Worm (Caenorhabditis elegans) whole organism, young adult: ENCODE results near the gene dyf-7.

Experiments used
- B0035.1 ChIP-seq: sonication (generic microtip); optimal IDR thresholded peaks from 2 replicates; lab custom pipeline; 2016; ENCODE audit warnings: missing genetic modification characterization, mild to moderate bottlenecking, missing compliant biosample characterization, missing genotype, missing genetic modification reagents
- C17E4.6 ChIP-seq: fragments of 200-800 bp; sonication (Bioruptor generic); IDR thresholded peaks from 2 replicates; pipeline ENCODE4 v1.3.6; 2022; ENCODE audit warnings: missing genetic modification reagents, missing genetic modification characterization, missing compliant biosample characterization
- F52B5.7 ChIP-seq: sonication (generic microtip); optimal IDR thresholded peaks from 2 replicates; lab custom pipeline; 2016; ENCODE audit warnings: mild to moderate bottlenecking, missing genetic modification characterization, missing compliant biosample characterization
- K11D2.4 ChIP-seq: fragments of 200-800 bp; sonication (Bioruptor generic); IDR thresholded peaks from 2 replicates; pipeline ENCODE4 v1.3.6; 2022; ENCODE audit warnings: missing genetic modification reagents, missing genetic modification characterization, missing compliant biosample characterization
- K12H6.12 ChIP-seq: fragments of 200-800 bp; sonication (Bioruptor generic); optimal IDR thresholded peaks from 2 replicates; lab custom pipeline; 2018; ENCODE audit warnings: mild to moderate bottlenecking, missing genetic modification characterization, missing compliant biosample characterization
- Y79H2A.3 ChIP-seq: fragments of 200-800 bp; sonication (Bioruptor generic); conservative IDR thresholded peaks from 2 replicates; pipeline ENCODE4 v1.3.6; 2022; ENCODE audit warnings: missing genetic modification reagents, missing genetic modification characterization, missing compliant biosample characterization
- Y95B8A.8 ChIP-seq: fragments of 200-800 bp; sonication (Bioruptor generic); IDR thresholded peaks from 2 replicates; pipeline ENCODE4 v1.3.6; 2022; ENCODE audit warnings: missing genetic modification reagents, missing genetic modification characterization, missing compliant biosample characterization
- attf-3 ChIP-seq: fragments of 200-800 bp; sonication (Bioruptor generic); conservative IDR thresholded peaks from 2 replicates; pipeline ENCODE4 v1.3.6; 2022; ENCODE audit warnings: missing genetic modification reagents, missing genetic modification characterization, missing compliant biosample characterization
- attf-5 ChIP-seq: fragments of 200-800 bp; sonication (Bioruptor generic); optimal IDR thresholded peaks from 2 replicates; lab custom pipeline; 2018; ENCODE audit warnings: mild to moderate bottlenecking, missing genetic modification characterization, missing compliant biosample characterization
- attf-6 ChIP-seq: fragments of 200-800 bp; sonication (Bioruptor generic); IDR thresholded peaks from 2 replicates; pipeline ENCODE4 v1.3.6; 2022; ENCODE audit warnings: missing genetic modification reagents, missing genetic modification characterization, missing compliant biosample characterization
- cebp-1 ChIP-seq, 2 experiments: fragments of 200-800 bp in 1 of 2; sonication (Bioruptor generic) in 1 of 2; sonication (generic microtip) in 1 of 2; IDR thresholded peaks in 1 of 2; optimal IDR thresholded peaks in 1 of 2; 2 replicates each; pipeline versions ENCODE4 v1.3.6 to Lab custom; 2017 to 2022; ENCODE audit warnings: missing compliant biosample characterization in 2 of 2, missing genetic modification characterization in 2 of 2, mild to moderate bottlenecking in 1 of 2, missing genetic modification reagents in 1 of 2, moderate library complexity in 1 of 2
- cebp-2 ChIP-seq: fragments of 200-800 bp; sonication (Bioruptor generic); IDR thresholded peaks from 2 replicates; pipeline ENCODE4 v1.3.6; 2022; ENCODE audit warnings: missing genetic modification characterization, missing compliant biosample characterization
- ceh-27 ChIP-seq: fragments of 200-800 bp; sonication (Bioruptor generic); optimal IDR thresholded peaks from 2 replicates; lab custom pipeline; 2018; ENCODE audit warnings: mild to moderate bottlenecking, missing genetic modification characterization, moderate library complexity, missing compliant biosample characterization
- chd-7 ChIP-seq: sonication (generic microtip); optimal IDR thresholded peaks from 2 replicates; lab custom pipeline; 2016; ENCODE audit warnings: mild to moderate bottlenecking, missing genetic modification characterization, moderate library complexity, missing compliant biosample characterization
- dpff-1 ChIP-seq: sonication (generic microtip); optimal IDR thresholded peaks from 2 replicates; lab custom pipeline; 2017; ENCODE audit warnings: mild to moderate bottlenecking, missing genetic modification characterization, missing compliant biosample characterization
- gei-17 ChIP-seq: fragments of 200-800 bp; sonication (Bioruptor generic); optimal IDR thresholded peaks from 2 replicates; lab custom pipeline; 2018; ENCODE audit warnings: mild to moderate bottlenecking, missing genetic modification characterization, missing compliant biosample characterization
- hmg-20 ChIP-seq: fragments of 200-800 bp; sonication (Bioruptor generic); IDR thresholded peaks from 2 replicates; pipeline ENCODE4 v1.3.6; 2022; ENCODE audit warnings: missing genetic modification reagents, missing genetic modification characterization, missing compliant biosample characterization
- hrde-1 ChIP-seq: sonication (generic microtip); optimal IDR thresholded peaks from 2 replicates; lab custom pipeline; 2016; ENCODE audit warnings: missing genetic modification characterization, mild to moderate bottlenecking, missing compliant biosample characterization, moderate library complexity, missing genotype, missing genetic modification reagents, borderline replicate concordance
- let-607 ChIP-seq, 2 experiments: fragments of 200-800 bp in 1 of 2; sonication (Bioruptor generic) in 1 of 2; sonication (generic microtip) in 1 of 2; optimal IDR thresholded peaks; 2 replicates each; lab custom pipeline; 2016 to 2018; ENCODE audit warnings: mild to moderate bottlenecking in 2 of 2, missing compliant biosample characterization in 2 of 2, missing genetic modification characterization in 2 of 2, moderate library complexity in 2 of 2, missing genotype in 1 of 2
- lin-40 ChIP-seq: sonication (generic microtip); optimal IDR thresholded peaks from 2 replicates; lab custom pipeline; 2016; ENCODE audit warnings: missing genetic modification characterization, mild to moderate bottlenecking, missing compliant biosample characterization, missing genotype, missing genetic modification reagents
- lin-54 ChIP-seq: fragments of 200-800 bp; sonication (Bioruptor generic); optimal IDR thresholded peaks from 2 replicates; lab custom pipeline; 2018; ENCODE audit warnings: mild to moderate bottlenecking, missing genetic modification characterization, missing compliant biosample characterization
- madf-8 ChIP-seq: fragments of 200-800 bp; sonication (Bioruptor generic); conservative IDR thresholded peaks from 2 replicates; pipeline ENCODE4 v1.3.6; 2022; ENCODE audit warnings: missing genetic modification reagents, missing genetic modification characterization, missing compliant biosample characterization
- mes-4 ChIP-seq: sonication (generic microtip); optimal IDR thresholded peaks from 2 replicates; lab custom pipeline; 2016; ENCODE audit warnings: missing genotype, missing genetic modification characterization, missing compliant biosample characterization
- nhr-179 ChIP-seq: sonication (generic microtip); optimal IDR thresholded peaks from 2 replicates; lab custom pipeline; 2016; ENCODE audit warnings: mild to moderate bottlenecking, missing genetic modification characterization, missing compliant biosample characterization
- nhr-80 ChIP-seq: sonication (generic microtip); optimal IDR thresholded peaks from 2 replicates; lab custom pipeline; 2016; ENCODE audit warnings: missing genetic modification characterization, missing compliant biosample characterization
- nhr-90 ChIP-seq: sonication (generic microtip); optimal IDR thresholded peaks from 2 replicates; lab custom pipeline; 2016; ENCODE audit warnings: missing genotype, mild to moderate bottlenecking, missing genetic modification characterization, missing compliant biosample characterization
- rcor-1 ChIP-seq: fragments of 200-800 bp; sonication (Bioruptor generic); IDR thresholded peaks from 2 replicates; pipeline ENCODE4 v1.3.6; 2022; ENCODE audit warnings: missing genetic modification reagents, missing genetic modification characterization, missing compliant biosample characterization
- snpc-1.1 ChIP-seq: sonication (generic microtip); optimal IDR thresholded peaks from 2 replicates; lab custom pipeline; 2017; ENCODE audit warnings: missing genetic modification characterization, mild to moderate bottlenecking, missing compliant biosample characterization, antibody characterized with exemption, moderate library complexity, missing genotype, missing genetic modification reagents; ENCODE audit not compliant: insufficient read depth
- somi-1 ChIP-seq: fragments of 200-800 bp; sonication (Bioruptor generic); optimal IDR thresholded peaks from 2 replicates; lab custom pipeline; 2018; ENCODE audit warnings: mild to moderate bottlenecking, missing genetic modification characterization, missing compliant biosample characterization
- sptf-2 ChIP-seq: fragments of 200-800 bp; sonication (Bioruptor generic); optimal IDR thresholded peaks from 2 replicates; lab custom pipeline; 2018; ENCODE audit warnings: mild to moderate bottlenecking, missing genetic modification characterization, missing compliant biosample characterization
- ztf-25 ChIP-seq: fragments of 200-800 bp; sonication (Bioruptor generic); IDR thresholded peaks from 2 replicates; pipeline ENCODE4 v1.3.6; 2022; ENCODE audit warnings: missing genetic modification reagents, missing genetic modification characterization, missing compliant biosample characterization
- ztf-26 ChIP-seq: sonication (generic microtip); optimal IDR thresholded peaks from 2 replicates; lab custom pipeline; 2017; ENCODE audit warnings: missing genetic modification characterization, missing compliant biosample characterization

The dyf-7 gene

DNA sequence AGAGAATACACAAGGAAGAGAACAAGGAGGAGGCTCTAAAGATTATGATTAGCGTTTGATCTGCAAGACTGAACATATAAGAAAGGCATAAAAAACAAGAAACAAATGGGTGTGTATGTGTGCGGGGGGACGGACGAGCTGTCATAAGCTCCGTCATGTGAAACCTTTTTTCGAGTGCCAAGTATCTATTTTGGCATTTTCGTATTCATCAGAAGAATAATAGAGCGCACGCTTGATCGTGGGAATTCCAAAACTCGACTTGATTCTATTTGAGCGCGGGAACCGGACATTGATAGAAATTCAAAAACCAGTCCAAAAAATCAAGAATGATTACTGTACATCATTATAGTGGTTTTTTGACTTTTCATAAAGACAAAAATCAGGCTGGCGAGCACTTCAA, 41.7 kb upstream of the dyf-7 start:
- no peak for TF ChIP-seq B0035.1 (tag; lab: Kevin White, UChicago)
- TF ChIP-seq let-607 (tag; optimal IDR thresholded peaks at IDR 0.05; lab: Kevin White, UChicago) = no peak
- TF ChIP-seq nhr-179 (tag; lab: Kevin White, UChicago) = no peak
- TF ChIP-seq attf-3 (GFP tag; lab: Robert Waterston, UW) = no peak
- no peak for TF ChIP-seq mes-4 (tag; lab: Kevin White, UChicago)
- TF ChIP-seq sptf-2 (GFP tag; lab: Kevin White, UChicago) = no peak
- TF ChIP-seq nhr-90 (tag; lab: Kevin White, UChicago) = no peak
- no peak for TF ChIP-seq dpff-1
- no peak for TF ChIP-seq Y79H2A.3 (GFP tag; lab: Robert Waterston, UW)
- TF ChIP-seq cebp-2 (GFP tag; lab: Robert Waterston, UW) = no peak

ce11 chrX:9665944-9666343, 32.5 kb upstream of the dyf-7 start:
- no peak for TF ChIP-seq somi-1 (GFP tag; lab: Kevin White, UChicago)
- no peak for TF ChIP-seq F52B5.7 (tag; lab: Kevin White, UChicago)
- TF ChIP-seq cebp-1 (GFP tag; IDR thresholded peaks at IDR 0.05; lab: Robert Waterston, UW) = no peak
- no peak for TF ChIP-seq cebp-1 (tag; optimal IDR thresholded peaks at IDR 0.05; lab: Kevin White, UChicago)
- TF ChIP-seq gei-17 (GFP tag; lab: Kevin White, UChicago) = no peak
- TF ChIP-seq Y95B8A.8 (GFP tag; lab: Robert Waterston, UW) = no peak
- TF ChIP-seq ztf-25 (GFP tag; lab: Robert Waterston, UW) = no peak
- no peak for TF ChIP-seq ztf-26
- no peak for TF ChIP-seq lin-54 (GFP tag; lab: Kevin White, UChicago)
- no peak for TF ChIP-seq rcor-1
- no peak for TF ChIP-seq hrde-1 (tag; lab: Kevin White, UChicago)

ce11 chrX:9667391-9667790, 31.1 kb upstream of the dyf-7 start:
- TF ChIP-seq nhr-179 (tag; lab: Kevin White, UChicago) = no peak
- TF ChIP-seq attf-6 (GFP tag; lab: Robert Waterston, UW) = no peak
- TF ChIP-seq ztf-26 = peak; percentile 13
- no peak for TF ChIP-seq madf-8 (GFP tag; lab: Robert Waterston, UW)
- TF ChIP-seq lin-40 (tag; lab: Kevin White, UChicago) = peak; percentile 0

- TF ChIP-seq ztf-26 (no peak), ceh-27 (peak; percentile 49), C17E4.6 (GFP tag; lab: Robert Waterston, UW) (0 out of 2 replicates have a peak, but pooled peaks have one; percentile 21), snpc-1.1 (tag; lab: Kevin White, UChicago) (no peak), hmg-20 (GFP tag; lab: Robert Waterston, UW) (no peak), attf-6 (GFP tag; lab: Robert Waterston, UW) (no peak), K12H6.12 (tag; lab: Kevin White, UChicago) (peak; percentile 63), attf-5 (GFP tag; lab: Kevin White, UChicago) (no peak), K11D2.4 (GFP tag; lab: Robert Waterston, UW) (peak; percentile 28; the same call in 1 of the 2 replicates)
Observed at ce11 chrX:9668554-9668953, 29.9 kb upstream of the dyf-7 start, which contains the start of gene T14B1.1. Gene T14B1.1 (minus strand): TSS chrX:9668723.

ce11 chrX:9673228-9673627, 25.2 kb upstream of the dyf-7 start:
- no peak for TF ChIP-seq chd-7
- TF ChIP-seq nhr-80 (tag; lab: Kevin White, UChicago) = peak; percentile 25
